Worm (Caenorhabditis elegans) whole organism, L4 larva: ENCODE data around the gene C14C10.10.

Experiments
- F26F4.8 ChIP-seq: fragments of 200-800 bp; sonication (Bioruptor generic); conservative IDR thresholded peaks from 2 replicates; pipeline ENCODE4 v1.3.6; 2022; ENCODE audit warnings: missing genetic modification characterization, missing compliant biosample characterization
- R02D3.7 ChIP-seq: fragments of 150-350 bp; sonication (generic microtip); optimal IDR thresholded peaks from 3 replicates; lab custom pipeline; 2014; ENCODE audit warnings: missing biosample characterization, missing genetic modification characterization
- T20F7.1 ChIP-seq: fragments of 200-800 bp; sonication (Bioruptor generic); optimal IDR thresholded peaks from 2 replicates; lab custom pipeline; 2018; ENCODE audit warnings: mild to moderate bottlenecking, missing genetic modification characterization, missing compliant biosample characterization
- T26A8.4 ChIP-seq: fragments of 200-800 bp; sonication (Bioruptor generic); IDR thresholded peaks from 2 replicates; pipeline ENCODE4 v1.3.6; 2022; ENCODE audit warnings: missing genetic modification characterization, missing compliant biosample characterization
- Y5F2A.4 ChIP-seq: fragments of 200-800 bp; sonication (Bioruptor generic); optimal IDR thresholded peaks from 2 replicates; lab custom pipeline; 2018; ENCODE audit warnings: mild to moderate bottlenecking, missing genetic modification characterization, missing compliant biosample characterization
- ZK337.2 ChIP-seq: fragments of 200-800 bp; sonication (Bioruptor generic); IDR thresholded peaks from 2 replicates; pipeline ENCODE4 v1.3.6; 2022; ENCODE audit warnings: missing genetic modification reagents, missing genetic modification characterization, missing compliant biosample characterization
- aly-2 ChIP-seq: sonication (generic microtip); optimal IDR thresholded peaks from 2 replicates; lab custom pipeline; 2018; ENCODE audit warnings: missing biosample characterization, missing genetic modification characterization
- ama-1 ChIP-seq: fragments of 150-350 bp; optimal IDR thresholded peaks from 2 replicates; lab custom pipeline; 2014; ENCODE audit warnings: inconsistent platforms, mixed read lengths
- arid-1 ChIP-seq: fragments of 200-800 bp; sonication (Bioruptor generic); conservative IDR thresholded peaks from 2 replicates; pipeline ENCODE4 v1.3.6; 2022; ENCODE audit warnings: missing genetic modification reagents, missing genetic modification characterization, missing compliant biosample characterization
- ceh-32 ChIP-seq: sonication (generic microtip); optimal IDR thresholded peaks from 2 replicates; lab custom pipeline; 2016; ENCODE audit warnings: mild to moderate bottlenecking, missing genetic modification characterization, missing compliant biosample characterization; ENCODE audit not compliant: poor library complexity
- ceh-44 ChIP-seq: fragments of 200-800 bp; sonication (Bioruptor generic); IDR thresholded peaks from 2 replicates; pipeline ENCODE4 v1.3.6; 2022; ENCODE audit warnings: missing genetic modification reagents, missing genetic modification characterization, missing compliant biosample characterization
- cey-2 ChIP-seq: sonication (generic microtip); optimal IDR thresholded peaks from 3 replicates; lab custom pipeline; 2017; ENCODE audit warnings: missing genetic modification characterization, mild to moderate bottlenecking, missing compliant biosample characterization, antibody characterized with exemption, borderline replicate concordance; ENCODE audit not compliant: insufficient read depth
- daf-16 ChIP-seq, 3 experiments: sonication (generic microtip); optimal IDR thresholded peaks; 2 replicates each; lab custom pipeline; 2016 to 2017; ENCODE audit warnings: missing genetic modification characterization in 3 of 3, missing genetic modification reagents in 3 of 3, mild to moderate bottlenecking in 2 of 3, missing compliant biosample characterization in 2 of 3, missing biosample characterization in 1 of 3, moderate library complexity in 1 of 3
- daf-19 ChIP-seq: fragments of 200-800 bp; sonication (Bioruptor generic); conservative IDR thresholded peaks from 2 replicates; pipeline ENCODE4 v1.3.6; 2022; ENCODE audit warnings: missing genetic modification characterization, missing compliant biosample characterization
- daf-8 ChIP-seq: fragments of 200-800 bp; sonication (Bioruptor generic); IDR thresholded peaks from 2 replicates; pipeline ENCODE4 v1.3.6; 2022; ENCODE audit warnings: missing genetic modification characterization, missing compliant biosample characterization
- dpl-1 ChIP-seq: fragments of 150-350 bp; optimal IDR thresholded peaks from 2 replicates; lab custom pipeline; 2014; ENCODE audit warnings: missing biosample characterization, missing genetic modification reagents, missing genetic modification characterization
- dve-1 ChIP-seq: sonication (generic microtip); optimal IDR thresholded peaks from 2 replicates; lab custom pipeline; 2017; ENCODE audit warnings: antibody characterized with exemption, mild to moderate bottlenecking, missing genetic modification characterization, missing compliant biosample characterization; ENCODE audit not compliant: insufficient read depth
- egl-43 ChIP-seq: fragments of 200-800 bp; sonication (Bioruptor generic); IDR thresholded peaks from 2 replicates; pipeline ENCODE4 v1.3.6; 2022; ENCODE audit warnings: missing genetic modification reagents, missing genetic modification characterization, missing compliant biosample characterization
- fkh-10 ChIP-seq: fragments of 150-350 bp; optimal IDR thresholded peaks from 2 replicates; lab custom pipeline; 2014; ENCODE audit warnings: missing biosample characterization, missing genetic modification reagents, missing genetic modification characterization
- gei-8 ChIP-seq: fragments of 200-800 bp; sonication (Bioruptor generic); optimal IDR thresholded peaks from 2 replicates; lab custom pipeline; 2018; ENCODE audit warnings: mild to moderate bottlenecking, missing genetic modification characterization, missing compliant biosample characterization
- hmg-1.1 ChIP-seq: fragments of 200-800 bp; sonication (Bioruptor generic); IDR thresholded peaks from 2 replicates; pipeline ENCODE4 v1.3.6; 2022; ENCODE audit warnings: missing genetic modification reagents, missing genetic modification characterization, missing compliant biosample characterization
- lim-7 ChIP-seq: fragments of 200-800 bp; sonication (Bioruptor generic); IDR thresholded peaks from 2 replicates; pipeline ENCODE4 v1.3.6; 2022; ENCODE audit warnings: missing genetic modification characterization, missing compliant biosample characterization
- lin-29 ChIP-seq: fragments of 200-800 bp; sonication (Bioruptor generic); IDR thresholded peaks from 2 replicates; pipeline ENCODE4 v1.3.6; 2022; ENCODE audit warnings: missing genetic modification reagents, missing genetic modification characterization, missing compliant biosample characterization
- lin-38 ChIP-seq: fragments of 200-800 bp; sonication (Bioruptor generic); IDR thresholded peaks from 2 replicates; pipeline ENCODE4 v1.3.6; 2022; ENCODE audit warnings: missing genetic modification reagents, missing genetic modification characterization, missing compliant biosample characterization
- lir-3 ChIP-seq: sonication (generic microtip); optimal IDR thresholded peaks from 2 replicates; lab custom pipeline; 2016; ENCODE audit warnings: mild to moderate bottlenecking, missing genetic modification characterization, missing compliant biosample characterization
- lsy-2 ChIP-seq, 2 experiments: fragments of 150-350 bp in 1 of 2; sonication (generic microtip) in 1 of 2; optimal IDR thresholded peaks; 2 replicates each; lab custom pipeline; 2014 to 2017; ENCODE audit warnings: missing biosample characterization in 2 of 2, missing genetic modification characterization in 2 of 2
- madf-5 ChIP-seq, 2 experiments: fragments of 200-800 bp; sonication (Bioruptor generic); IDR thresholded peaks; 2 replicates each; pipeline ENCODE4 v1.3.6; 2022; ENCODE audit warnings: missing compliant biosample characterization in 2 of 2, missing genetic modification characterization in 2 of 2
- mdl-1 ChIP-seq, 2 experiments: fragments of 150-350 bp in 1 of 2; sonication (generic microtip) in 1 of 2; optimal IDR thresholded peaks; 2 replicates each; lab custom pipeline; 2014 to 2017; ENCODE audit warnings: missing biosample characterization in 2 of 2, missing genetic modification characterization in 2 of 2
- mep-1 ChIP-seq: fragments of 150-350 bp; sonication (generic microtip); optimal IDR thresholded peaks from 3 replicates; lab custom pipeline; 2014; ENCODE audit warnings: missing biosample characterization, missing genetic modification characterization
- mes-2 ChIP-seq: sonication (generic microtip); optimal IDR thresholded peaks from 2 replicates; lab custom pipeline; 2016; ENCODE audit warnings: missing genotype, mild to moderate bottlenecking, missing genetic modification characterization, missing compliant biosample characterization; ENCODE audit not compliant: poor library complexity, severe bottlenecking
- mxl-3 ChIP-seq: fragments of 200-800 bp; sonication (Bioruptor generic); optimal IDR thresholded peaks from 2 replicates; lab custom pipeline; 2018; ENCODE audit warnings: mild to moderate bottlenecking, missing genetic modification characterization, missing compliant biosample characterization
- nhr-10 ChIP-seq: fragments of 150-350 bp; optimal IDR thresholded peaks from 2 replicates; lab custom pipeline; 2014; ENCODE audit warnings: missing biosample characterization, missing genetic modification characterization
- nhr-102 ChIP-seq: sonication (generic microtip); optimal IDR thresholded peaks from 2 replicates; lab custom pipeline; 2016; ENCODE audit warnings: mild to moderate bottlenecking, missing genetic modification characterization, moderate library complexity, missing compliant biosample characterization
- nhr-111 ChIP-seq: fragments of 200-800 bp; sonication (Bioruptor generic); optimal IDR thresholded peaks from 2 replicates; lab custom pipeline; 2018; ENCODE audit warnings: mild to moderate bottlenecking, missing genetic modification characterization, missing compliant biosample characterization
- nhr-237 ChIP-seq: sonication (generic microtip); optimal IDR thresholded peaks from 2 replicates; lab custom pipeline; 2017; ENCODE audit warnings: missing biosample characterization, missing genetic modification characterization
- nhr-25 ChIP-seq: sonication (generic microtip); optimal IDR thresholded peaks from 2 replicates; lab custom pipeline; 2017; ENCODE audit warnings: missing genetic modification characterization, mild to moderate bottlenecking, missing compliant biosample characterization, antibody characterized with exemption, moderate library complexity, borderline replicate concordance; ENCODE audit not compliant: insufficient read depth
- nhr-28 ChIP-seq: fragments of 150-350 bp; optimal IDR thresholded peaks from 2 replicates; lab custom pipeline; 2014; ENCODE audit warnings: missing biosample characterization, missing genetic modification characterization
- nhr-76 ChIP-seq: fragments of 150-350 bp; optimal IDR thresholded peaks from 2 replicates; lab custom pipeline; 2014; ENCODE audit warnings: missing biosample characterization, missing genetic modification characterization
- php-3 ChIP-seq: fragments of 200-800 bp; sonication (Bioruptor generic); IDR thresholded peaks from 2 replicates; pipeline ENCODE4 v1.3.6; 2022; ENCODE audit warnings: missing genetic modification reagents, missing genetic modification characterization, missing compliant biosample characterization
- saeg-2 ChIP-seq: fragments of 200-800 bp; sonication (Bioruptor generic); IDR thresholded peaks from 2 replicates; pipeline ENCODE4 v1.3.6; 2022; ENCODE audit warnings: missing genetic modification reagents, missing genetic modification characterization, missing compliant biosample characterization
- sdz-12 ChIP-seq: fragments of 200-800 bp; sonication (Bioruptor generic); optimal IDR thresholded peaks from 2 replicates; lab custom pipeline; 2018; ENCODE audit warnings: mild to moderate bottlenecking, missing genetic modification characterization, missing compliant biosample characterization
- snpc-4 ChIP-seq: fragments of 150-350 bp; optimal IDR thresholded peaks from 2 replicates; lab custom pipeline; 2014; ENCODE audit warnings: missing biosample characterization, missing genetic modification characterization
- spr-3 ChIP-seq: fragments of 200-800 bp; sonication (Bioruptor generic); optimal IDR thresholded peaks from 2 replicates; lab custom pipeline; 2018; ENCODE audit warnings: mild to moderate bottlenecking, missing genetic modification characterization, missing compliant biosample characterization
- tag-97 ChIP-seq: fragments of 200-800 bp; sonication (Bioruptor generic); IDR thresholded peaks from 2 replicates; pipeline ENCODE4 v1.3.6; 2022; ENCODE audit warnings: missing genetic modification characterization, missing compliant biosample characterization
- tra-1 ChIP-seq: fragments of 200-800 bp; sonication (Bioruptor generic); IDR thresholded peaks from 2 replicates; pipeline ENCODE4 v1.3.6; 2022; ENCODE audit warnings: missing genetic modification reagents, missing genetic modification characterization, missing compliant biosample characterization
- unc-39 ChIP-seq: sonication (generic microtip); optimal IDR thresholded peaks from 2 replicates; lab custom pipeline; 2017; ENCODE audit warnings: missing biosample characterization, missing genetic modification characterization
- vab-7 ChIP-seq: fragments of 200-800 bp; sonication (Bioruptor generic); IDR thresholded peaks from 2 replicates; pipeline ENCODE4 v1.3.6; 2022; ENCODE audit warnings: missing genetic modification reagents, missing genetic modification characterization, missing compliant biosample characterization
- zfp-2 ChIP-seq: sonication (generic microtip); optimal IDR thresholded peaks from 2 replicates; lab custom pipeline; 2016; ENCODE audit warnings: mild to moderate bottlenecking, missing genetic modification characterization, missing compliant biosample characterization
- zfp-3 ChIP-seq: fragments of 200-800 bp; sonication (Bioruptor generic); conservative IDR thresholded peaks from 2 replicates; pipeline ENCODE4 v1.3.6; 2022; ENCODE audit warnings: missing genetic modification reagents, missing genetic modification characterization, missing compliant biosample characterization
- ztf-11 ChIP-seq: fragments of 150-350 bp; optimal IDR thresholded peaks from 2 replicates; lab custom pipeline; 2014; ENCODE audit warnings: missing biosample characterization, missing genetic modification characterization

The C14C10.10 gene

ce11 chrV:12637238-12637690 lies 38.3 kb upstream of the C14C10.10 start, which contains the start of gene F56H9.2 (continued):
- peak; percentile 67 for TF ChIP-seq nhr-25
- TF ChIP-seq lir-3 (tag; lab: Kevin White, UChicago) = no peak
- no peak for TF ChIP-seq T26A8.4 (GFP tag; lab: Robert Waterston, UW)
- no peak for TF ChIP-seq aly-2 (tag; lab: Kevin White, UChicago)
- no peak for TF ChIP-seq snpc-4
- peak; percentile 86 for TF ChIP-seq dve-1 (tag; lab: Kevin White, UChicago)
- no peak for TF ChIP-seq vab-7
- peak; percentile 76 for TF ChIP-seq mep-1 (tag; lab: Kevin White, UChicago)
- 0 out of 2 replicates have a peak, but pooled peaks have one; percentile 34 for TF ChIP-seq hmg-1.1 (GFP tag; lab: Robert Waterston, UW)
- TF ChIP-seq nhr-237 (tag; lab: Kevin White, UChicago) = no peak
- TF ChIP-seq ama-1 (lab: Kevin White, UChicago) = peak; percentile 69
- TF ChIP-seq daf-19 = no peak
- no peak; the same call in 1 of the 2 replicates for TF ChIP-seq zfp-3 (GFP tag; lab: Robert Waterston, UW)
- no peak for TF ChIP-seq zfp-2 (tag; lab: Kevin White, UChicago)
- TF ChIP-seq madf-5 (GFP tag; IDR thresholded peaks at IDR 0.05; lab: Robert Waterston, UW) = no peak
- no peak for TF ChIP-seq daf-8 (GFP tag; lab: Robert Waterston, UW)
- no peak for TF ChIP-seq tag-97 (GFP tag; lab: Robert Waterston, UW)
- TF ChIP-seq dpl-1 (GFP tag; lab: Kevin White, UChicago) = peak; percentile 40
- no peak for TF ChIP-seq lin-38
- peak; percentile 46 for TF ChIP-seq T20F7.1
- no peak for TF ChIP-seq spr-3 (GFP tag; lab: Kevin White, UChicago)
- no peak for TF ChIP-seq ceh-32 (tag; lab: Kevin White, UChicago)
- peak; percentile 95 for TF ChIP-seq php-3 (GFP tag; lab: Robert Waterston, UW)
- TF ChIP-seq arid-1 (GFP tag; lab: Robert Waterston, UW) = no peak
- no peak for TF ChIP-seq R02D3.7 (tag; lab: Kevin White, UChicago)
- peak; percentile 49 for TF ChIP-seq cey-2 (tag; lab: Kevin White, UChicago)
- peak; percentile 74; the same call in 1 of the 2 replicates for TF ChIP-seq saeg-2
- no peak for TF ChIP-seq egl-43 (GFP tag; lab: Robert Waterston, UW)
- TF ChIP-seq Y5F2A.4 (GFP tag; lab: Kevin White, UChicago) = no peak
- TF ChIP-seq ztf-11 (tag; lab: Kevin White, UChicago) = no peak
- TF ChIP-seq F26F4.8 (GFP tag; lab: Robert Waterston, UW) = no peak
- peak; percentile 76 for TF ChIP-seq gei-8 (GFP tag; lab: Kevin White, UChicago)
- TF ChIP-seq sdz-12 = no peak
- TF ChIP-seq mdl-1 (tag; optimal IDR thresholded peaks at IDR 0.05; lab: Kevin White, UChicago) = peak; percentile 32 to 85
- TF ChIP-seq nhr-111 (GFP tag; lab: Kevin White, UChicago) = no peak
- TF ChIP-seq unc-39 (tag; lab: Kevin White, UChicago) = no peak
- no peak for TF ChIP-seq mes-2 (tag; lab: Kevin White, UChicago)
- TF ChIP-seq lin-29 = no peak
- TF ChIP-seq nhr-102 (tag; lab: Kevin White, UChicago) = peak; percentile 66
- peak; percentile 52 to 55 for TF ChIP-seq daf-16 (GFP tag; optimal IDR thresholded peaks at IDR 0.05; lab: Kevin White, UChicago)
- TF ChIP-seq daf-16 (tag; optimal IDR thresholded peaks at IDR 0.05; lab: Kevin White, UChicago) = peak; percentile 94
- TF ChIP-seq nhr-28 (tag; lab: Kevin White, UChicago) = peak; percentile 51
- TF ChIP-seq ceh-44 (GFP tag; lab: Robert Waterston, UW) = no peak
- peak; percentile 59 to 60 for TF ChIP-seq lsy-2 (tag; optimal IDR thresholded peaks at IDR 0.05; lab: Kevin White, UChicago)
- TF ChIP-seq nhr-10 (tag; lab: Kevin White, UChicago) = peak; percentile 30
- peak; percentile 80; the same call in 1 of the 2 replicates for TF ChIP-seq tra-1 (GFP tag; lab: Robert Waterston, UW)
- no peak for TF ChIP-seq ZK337.2 (GFP tag; lab: Robert Waterston, UW)
- TF ChIP-seq fkh-10 (GFP tag; lab: Kevin White, UChicago) = no peak
- no peak for TF ChIP-seq nhr-76 (tag; lab: Kevin White, UChicago)
- peak; percentile 94 for TF ChIP-seq mxl-3 (GFP tag; lab: Kevin White, UChicago)
- TF ChIP-seq lim-7 (GFP tag; lab: Robert Waterston, UW) = no peak
